Worm (Caenorhabditis elegans): ENCODE measurements around the gene H37A05.2.

The H37A05.2 gene

DNA sequence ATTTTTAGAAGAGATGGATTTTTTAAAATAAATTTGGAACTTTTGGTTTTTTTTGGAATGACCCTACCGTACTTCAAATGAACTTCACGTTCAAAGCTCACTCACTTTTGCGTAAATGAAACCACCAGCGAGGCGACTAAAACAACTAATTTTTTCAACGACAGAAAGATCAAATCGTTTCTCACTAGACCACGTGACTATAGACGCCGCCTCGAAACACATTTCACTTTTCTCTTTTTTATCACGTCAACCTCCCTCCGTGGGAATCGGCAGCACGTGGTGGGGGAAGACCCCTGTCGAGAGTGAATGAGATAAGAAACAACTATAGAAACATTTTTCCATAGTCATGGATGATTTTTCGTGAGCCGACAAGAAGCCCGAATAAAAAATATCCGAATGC is 23.2 kb upstream of the H37A05.2 start (continued):
- TF ChIP-seq mef-2 (tag; optimal IDR thresholded peaks at IDR 0.05): peak; percentile 11
- peak; percentile 82 for TF ChIP-seq rnt-1 (tag; optimal IDR thresholded peaks at IDR 0.05)
- TF ChIP-seq fos-1 (tag; optimal IDR thresholded peaks at IDR 0.05): peak; percentile 10
- no peak for TF ChIP-seq unc-86 (tag; optimal IDR thresholded peaks at IDR 0.05)
- peak; percentile 58; the same call in 1 of the 2 replicates for TF ChIP-seq ceh-88 (GFP tag; IDR thresholded peaks at IDR 0.05)
- no peak for TF ChIP-seq zag-1 (tag; optimal IDR thresholded peaks at IDR 0.05)
- TF ChIP-seq skn-1 (tag; optimal IDR thresholded peaks at IDR 0.05): no peak
- TF ChIP-seq lin-15B (tag; optimal IDR thresholded peaks at IDR 0.05): no peak
- no peak for TF ChIP-seq C34B4.2 (tag; optimal IDR thresholded peaks at IDR 0.05)
- TF ChIP-seq sptf-1 (tag; optimal IDR thresholded peaks at IDR 0.05): no peak
- no peak for TF ChIP-seq nhr-77 (tag; optimal IDR thresholded peaks at IDR 0.05)
- TF ChIP-seq nhr-237 (tag; optimal IDR thresholded peaks at IDR 0.05): no peak
- no peak for TF ChIP-seq isw-1 (GFP tag; IDR thresholded peaks at IDR 0.05)
- no peak for TF ChIP-seq unc-30 (tag; optimal IDR thresholded peaks at IDR 0.05)
- TF ChIP-seq sox-4 (tag; optimal IDR thresholded peaks at IDR 0.05): no peak
- peak; percentile 60 for TF ChIP-seq ama-1 (optimal IDR thresholded peaks at IDR 0.05)
- peak; percentile 62 for TF ChIP-seq pag-3 (tag; optimal IDR thresholded peaks at IDR 0.05; ENCODE audit: borderline replicate concordance, insufficient read depth)
- TF ChIP-seq fkh-8 (tag; optimal IDR thresholded peaks at IDR 0.05): no peak
- TF ChIP-seq irx-1 (tag; optimal IDR thresholded peaks at IDR 0.05): peak; percentile 40
- peak; percentile 42 for TF ChIP-seq aha-1 (tag; optimal IDR thresholded peaks at IDR 0.05)
- TF ChIP-seq nhr-47 (tag; optimal IDR thresholded peaks at IDR 0.05): peak; percentile 76
- TF ChIP-seq ces-1 (GFP tag; optimal IDR thresholded peaks at IDR 0.05): no peak
- TF ChIP-seq hlh-17 (GFP tag; optimal IDR thresholded peaks at IDR 0.05; ENCODE audit: borderline replicate concordance): no peak
- no peak for TF ChIP-seq aly-2 (tag; optimal IDR thresholded peaks at IDR 0.05)
- no peak for TF ChIP-seq unc-62 (GFP tag; optimal IDR thresholded peaks at IDR 0.05)
- TF ChIP-seq unc-98 (GFP tag; IDR thresholded peaks at IDR 0.05): no peak
- TF ChIP-seq alr-1 (tag; optimal IDR thresholded peaks at IDR 0.05; ENCODE audit: borderline replicate concordance): no peak
- TF ChIP-seq ceh-8 (GFP tag; optimal IDR thresholded peaks at IDR 0.05): no peak
- peak in 4 of 6 experiments; percentile 32 to 84 (median 74) for TF ChIP-seq elt-3 (tag; optimal IDR thresholded peaks at IDR 0.05)
- peak; percentile 97 for TF ChIP-seq nhr-20 (tag; optimal IDR thresholded peaks at IDR 0.05)
- TF ChIP-seq xbp-1 (tag; optimal IDR thresholded peaks at IDR 0.05): peak; percentile 63
- TF ChIP-seq nhr-90 (tag; optimal IDR thresholded peaks at IDR 0.05; ENCODE audit: poor library complexity): peak; percentile 89
- TF ChIP-seq nhr-28 (tag; optimal IDR thresholded peaks at IDR 0.05): no peak
- TF ChIP-seq nhr-11 (tag; optimal IDR thresholded peaks at IDR 0.05): no peak
- 0 out of 2 replicates have a peak, but pooled peaks have one; percentile 32 for TF ChIP-seq mab-9 (GFP tag; IDR thresholded peaks at IDR 0.05)
- peak; percentile 18 to 99 for TF ChIP-seq mdl-1 (tag; optimal IDR thresholded peaks at IDR 0.05)
- TF ChIP-seq lin-35 (GFP tag; optimal IDR thresholded peaks at IDR 0.05): peak; percentile 57 to 83

DNA sequence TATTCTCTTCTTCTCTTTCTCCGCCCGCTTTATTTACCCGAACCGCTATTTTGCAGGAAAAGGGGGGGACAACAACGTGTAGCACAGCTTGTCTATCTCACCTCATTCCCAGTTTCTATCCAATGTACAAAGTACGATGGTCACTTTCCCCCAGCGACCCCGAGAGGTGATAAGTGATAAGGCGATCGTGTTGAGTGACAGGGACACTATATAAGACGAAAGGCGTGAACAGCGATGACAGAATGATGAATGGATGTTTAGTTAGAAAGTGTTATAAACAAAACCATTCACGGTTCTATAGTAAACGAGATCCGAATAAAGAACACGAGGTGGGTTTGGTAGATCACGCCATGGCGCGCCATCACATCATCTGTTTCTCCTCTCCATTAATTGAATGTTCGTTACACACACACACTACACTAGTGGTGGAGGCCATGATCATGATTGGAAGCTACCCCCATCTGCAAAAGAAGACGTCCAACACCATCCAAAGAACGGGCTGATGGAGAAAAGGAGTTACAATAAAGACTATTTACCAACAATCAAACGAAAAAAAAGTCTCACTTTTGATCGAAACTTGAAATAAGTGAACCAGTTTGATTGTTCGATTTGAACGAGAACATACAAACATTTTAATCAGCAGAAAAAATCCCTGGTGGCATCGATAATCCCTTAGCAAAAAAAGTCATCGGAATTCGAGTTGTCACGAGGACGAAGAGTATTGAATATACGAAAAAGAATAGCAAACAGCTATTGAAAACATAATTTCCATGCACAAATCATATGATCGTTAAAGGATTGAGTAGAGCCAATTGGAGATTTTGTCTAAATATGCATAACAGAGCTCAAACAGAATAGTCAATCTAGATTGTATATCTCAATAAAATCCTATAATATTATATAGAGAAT is 22.6 kb upstream of the H37A05.2 start:
- TF ChIP-seq tbx-2 (tag; optimal IDR thresholded peaks at IDR 0.05) (peak; percentile 32), ceh-90 (tag; optimal IDR thresholded peaks at IDR 0.05) (peak; percentile 26), nhr-47 (tag; optimal IDR thresholded peaks at IDR 0.05) (peak; percentile 20), pax-3 (tag; optimal IDR thresholded peaks at IDR 0.05) (peak; percentile 67), egl-27 (tag; optimal IDR thresholded peaks at IDR 0.05) (no peak), efl-3 (GFP tag; optimal IDR thresholded peaks at IDR 0.05) (no peak), ceh-82 (tag; optimal IDR thresholded peaks at IDR 0.05) (no peak), unc-130 (tag; optimal IDR thresholded peaks at IDR 0.05) (peak; percentile 43), ets-5 (GFP tag; IDR thresholded peaks at IDR 0.05) (no peak), lin-35 (GFP tag; optimal IDR thresholded peaks at IDR 0.05) (peak; percentile 46 to 83), nhr-71 (tag; optimal IDR thresholded peaks at IDR 0.05) (peak; percentile 81), nhr-11 (tag; optimal IDR thresholded peaks at IDR 0.05) (no peak), lir-3 (tag; optimal IDR thresholded peaks at IDR 0.05; ENCODE audit: poor library complexity) (peak; percentile 19), egl-13 (tag; optimal IDR thresholded peaks at IDR 0.05) (no peak), jun-1 (tag; optimal IDR thresholded peaks at IDR 0.05) (peak; percentile 22), sup-37 (GFP tag; optimal IDR thresholded peaks at IDR 0.05) (no peak), sox-4 (tag; optimal IDR thresholded peaks at IDR 0.05) (no peak), ces-1 (GFP tag; optimal IDR thresholded peaks at IDR 0.05) (no peak), nhr-85 (tag) (peak; percentile 96)
